Worm (Caenorhabditis elegans) whole organism, L1 larva: Measurements from ENCODE around the gene tbg-1.

Source experiments
- C04F5.9 ChIP-seq: sonication (generic microtip); optimal IDR thresholded peaks from 2 replicates; lab custom pipeline; 2016; ENCODE audit warnings: missing genetic modification characterization, missing compliant biosample characterization
- C34B4.2 ChIP-seq: sonication (generic microtip); optimal IDR thresholded peaks from 2 replicates; lab custom pipeline; 2017; ENCODE audit warnings: mild to moderate bottlenecking, missing genetic modification characterization, missing compliant biosample characterization
- Y116A8C.19 ChIP-seq: sonication (generic microtip); optimal IDR thresholded peaks from 2 replicates; lab custom pipeline; 2016; ENCODE audit warnings: missing compliant biosample characterization, missing genetic modification characterization, borderline replicate concordance
- alr-1 ChIP-seq: fragments of 200-800 bp; sonication (Bioruptor generic); optimal IDR thresholded peaks from 2 replicates; lab custom pipeline; 2018; ENCODE audit warnings: borderline replicate concordance, mild to moderate bottlenecking, missing genetic modification characterization, missing compliant biosample characterization
- aly-2 ChIP-seq: fragments of 150-350 bp; optimal IDR thresholded peaks from 2 replicates; lab custom pipeline; 2014; ENCODE audit warnings: missing biosample characterization, missing genetic modification characterization
- ama-1 ChIP-seq: fragments of 150-350 bp; optimal IDR thresholded peaks from 2 replicates; lab custom pipeline; 2014
- ceh-8 ChIP-seq: fragments of 200-800 bp; sonication (Bioruptor generic); optimal IDR thresholded peaks from 2 replicates; lab custom pipeline; 2018; ENCODE audit warnings: mild to moderate bottlenecking, missing genetic modification characterization, moderate library complexity, missing compliant biosample characterization
- ceh-88 ChIP-seq: fragments of 200-800 bp; sonication (Bioruptor generic); IDR thresholded peaks from 2 replicates; pipeline ENCODE4 v1.3.6; 2022; ENCODE audit warnings: missing genetic modification characterization, missing compliant biosample characterization
- ceh-90 ChIP-seq: sonication (generic microtip); optimal IDR thresholded peaks from 2 replicates; lab custom pipeline; 2016; ENCODE audit warnings: missing genetic modification characterization, missing compliant biosample characterization
- ces-1 ChIP-seq: fragments of 150-350 bp; optimal IDR thresholded peaks from 2 replicates; lab custom pipeline; 2014; ENCODE audit warnings: missing biosample characterization, missing genetic modification reagents, missing genetic modification characterization
- dsc-1 ChIP-seq: sonication (generic microtip); optimal IDR thresholded peaks from 2 replicates; lab custom pipeline; 2016; ENCODE audit warnings: mild to moderate bottlenecking, missing genetic modification characterization, missing compliant biosample characterization
- efl-1 ChIP-seq, 4 experiments: fragments of 150-350 bp; optimal IDR thresholded peaks in 3 of 4; peaks in 1 of 4; 1 replicate in 1 of 4; 2 replicates in 3 of 4; lab custom pipeline; 2014; ENCODE audit warnings: missing biosample characterization in 2 of 4, missing genetic modification characterization in 2 of 4, missing genetic modification reagents in 2 of 4
- efl-3 ChIP-seq: fragments of 200-800 bp; sonication (Bioruptor generic); optimal IDR thresholded peaks from 2 replicates; lab custom pipeline; 2018; ENCODE audit warnings: mild to moderate bottlenecking, missing genetic modification characterization, missing compliant biosample characterization
- egl-13 ChIP-seq: sonication (generic microtip); optimal IDR thresholded peaks from 2 replicates; lab custom pipeline; 2016; ENCODE audit warnings: missing genotype, missing genetic modification reagents, missing genetic modification characterization, missing compliant biosample characterization
- egl-27 ChIP-seq, 2 experiments: fragments of 150-350 bp in 1 of 2; sonication (generic microtip); optimal IDR thresholded peaks; 3 replicates each; lab custom pipeline; 2017 to 2018; ENCODE audit warnings: missing biosample characterization in 2 of 2, missing genetic modification characterization in 2 of 2, missing genetic modification reagents in 2 of 2
- elt-2 ChIP-seq: sonication (generic microtip); optimal IDR thresholded peaks from 2 replicates; lab custom pipeline; 2016; ENCODE audit warnings: missing genetic modification characterization, mild to moderate bottlenecking, inconsistent platforms, missing compliant biosample characterization, missing genetic modification reagents
- elt-3 ChIP-seq, 6 experiments: fragments of 150-350 bp in 1 of 6; sonication (generic microtip); optimal IDR thresholded peaks; 2 replicates each; lab custom pipeline; 2017 to 2018; ENCODE audit warnings: missing biosample characterization in 6 of 6, missing genetic modification characterization in 6 of 6, inconsistent platforms in 1 of 6
- ets-5 ChIP-seq: fragments of 200-800 bp; sonication (Bioruptor generic); IDR thresholded peaks from 2 replicates; pipeline ENCODE4 v1.3.6; 2022; ENCODE audit warnings: missing genetic modification characterization, missing compliant biosample characterization
- fkh-8 ChIP-seq: sonication (generic microtip); optimal IDR thresholded peaks from 2 replicates; lab custom pipeline; 2016; ENCODE audit warnings: mild to moderate bottlenecking, missing genetic modification characterization, missing compliant biosample characterization
- fos-1 ChIP-seq: fragments of 150-350 bp; optimal IDR thresholded peaks from 2 replicates; lab custom pipeline; 2014; ENCODE audit warnings: missing biosample characterization, missing genetic modification characterization
- grh-1 ChIP-seq: fragments of 200-800 bp; sonication (Bioruptor generic); IDR thresholded peaks from 2 replicates; pipeline ENCODE4 v1.3.6; 2022; ENCODE audit warnings: missing genetic modification reagents, missing genetic modification characterization, missing compliant biosample characterization
- hlh-4 ChIP-seq: sonication (generic microtip); optimal IDR thresholded peaks from 2 replicates; lab custom pipeline; 2016; ENCODE audit warnings: mild to moderate bottlenecking, missing genetic modification characterization, missing compliant biosample characterization
- jun-1 ChIP-seq: fragments of 150-350 bp; optimal IDR thresholded peaks from 2 replicates; lab custom pipeline; 2014; ENCODE audit warnings: missing biosample characterization, missing genetic modification reagents, missing genetic modification characterization
- lin-13 ChIP-seq: fragments of 150-350 bp; optimal IDR thresholded peaks from 2 replicates; lab custom pipeline; 2014; ENCODE audit warnings: missing biosample characterization, missing genetic modification reagents, missing genetic modification characterization
- lin-14 ChIP-seq: fragments of 200-800 bp; sonication (Bioruptor generic); optimal IDR thresholded peaks from 2 replicates; lab custom pipeline; 2018; ENCODE audit warnings: mild to moderate bottlenecking, missing genetic modification characterization, moderate library complexity, missing compliant biosample characterization
- lin-15B ChIP-seq: fragments of 150-350 bp; sonication (generic microtip); optimal IDR thresholded peaks from 3 replicates; lab custom pipeline; 2014; ENCODE audit warnings: missing biosample characterization, missing genetic modification characterization
- lin-39 ChIP-seq: fragments of 150-350 bp; optimal IDR thresholded peaks from 2 replicates; lab custom pipeline; 2014; ENCODE audit warnings: missing biosample characterization, missing genetic modification reagents, missing genetic modification characterization
- lsy-2 ChIP-seq, 2 experiments: fragments of 150-350 bp; optimal IDR thresholded peaks; 2 replicates each; lab custom pipeline; 2014; ENCODE audit warnings: missing biosample characterization in 2 of 2, missing genetic modification characterization in 2 of 2
- mab-9 ChIP-seq: fragments of 200-800 bp; sonication (Bioruptor generic); IDR thresholded peaks from 2 replicates; pipeline ENCODE4 v1.3.6; 2022; ENCODE audit warnings: missing genetic modification reagents, missing genetic modification characterization, missing compliant biosample characterization
- mdl-1 ChIP-seq, 2 experiments: fragments of 150-350 bp; optimal IDR thresholded peaks; 2 replicates each; lab custom pipeline; 2014 to 2017; ENCODE audit warnings: missing biosample characterization in 2 of 2, missing genetic modification characterization in 2 of 2, inconsistent platforms in 1 of 2
- mef-2 ChIP-seq: fragments of 150-350 bp; optimal IDR thresholded peaks from 2 replicates; lab custom pipeline; 2014; ENCODE audit warnings: missing biosample characterization, missing genetic modification characterization
- mep-1 ChIP-seq: fragments of 150-350 bp; optimal IDR thresholded peaks from 2 replicates; lab custom pipeline; 2014; ENCODE audit warnings: missing biosample characterization, missing genetic modification characterization
- nhr-11 ChIP-seq: fragments of 150-350 bp; optimal IDR thresholded peaks from 2 replicates; lab custom pipeline; 2014; ENCODE audit warnings: missing biosample characterization, missing genetic modification characterization
- nhr-12 ChIP-seq: sonication (generic microtip); optimal IDR thresholded peaks from 2 replicates; lab custom pipeline; 2017; ENCODE audit warnings: missing biosample characterization, missing genetic modification characterization
- nhr-237 ChIP-seq: fragments of 150-350 bp; optimal IDR thresholded peaks from 2 replicates; lab custom pipeline; 2014; ENCODE audit warnings: missing biosample characterization, missing genetic modification characterization
- nhr-77 ChIP-seq: fragments of 150-350 bp; optimal IDR thresholded peaks from 2 replicates; lab custom pipeline; 2014; ENCODE audit warnings: missing biosample characterization, missing genetic modification characterization
- nhr-84 ChIP-seq: sonication (generic microtip); optimal IDR thresholded peaks from 2 replicates; lab custom pipeline; 2017; ENCODE audit warnings: missing biosample characterization, missing genetic modification characterization
- nhr-85 ChIP-seq: sonication (generic microtip); peaks from one replicate; lab custom pipeline; 2016; ENCODE audit warnings: missing genetic modification characterization, inconsistent platforms, missing compliant biosample characterization
- nhr-90 ChIP-seq: sonication (generic microtip); optimal IDR thresholded peaks from 2 replicates; lab custom pipeline; 2016; ENCODE audit warnings: mild to moderate bottlenecking, missing genetic modification characterization, missing compliant biosample characterization; ENCODE audit not compliant: poor library complexity
- pag-3 ChIP-seq: sonication (generic microtip); optimal IDR thresholded peaks from 2 replicates; lab custom pipeline; 2017; ENCODE audit warnings: missing genetic modification characterization, mild to moderate bottlenecking, missing compliant biosample characterization, antibody characterized with exemption, borderline replicate concordance; ENCODE audit not compliant: insufficient read depth
- pax-3 ChIP-seq: fragments of 200-800 bp; sonication (Bioruptor generic); optimal IDR thresholded peaks from 2 replicates; lab custom pipeline; 2018; ENCODE audit warnings: mild to moderate bottlenecking, missing genetic modification characterization, moderate library complexity, missing compliant biosample characterization
- pqm-1 ChIP-seq: sonication (generic microtip); optimal IDR thresholded peaks from 3 replicates; lab custom pipeline; 2017; ENCODE audit warnings: missing biosample characterization, missing genetic modification characterization
- rnt-1 ChIP-seq: sonication (generic microtip); optimal IDR thresholded peaks from 2 replicates; lab custom pipeline; 2016; ENCODE audit warnings: mild to moderate bottlenecking, missing genetic modification characterization, moderate library complexity, missing compliant biosample characterization
- sox-4 ChIP-seq: sonication (generic microtip); optimal IDR thresholded peaks from 2 replicates; lab custom pipeline; 2016; ENCODE audit warnings: missing genetic modification characterization, missing compliant biosample characterization
- sptf-1 ChIP-seq: fragments of 150-350 bp; optimal IDR thresholded peaks from 2 replicates; lab custom pipeline; 2014; ENCODE audit warnings: missing biosample characterization, missing genetic modification characterization
- swsn-7 ChIP-seq: sonication (generic microtip); optimal IDR thresholded peaks from 2 replicates; lab custom pipeline; 2016; ENCODE audit warnings: missing genetic modification characterization, missing compliant biosample characterization
- unc-130 ChIP-seq: fragments of 150-350 bp; optimal IDR thresholded peaks from 2 replicates; lab custom pipeline; 2017; ENCODE audit warnings: missing biosample characterization, missing genetic modification characterization, inconsistent platforms
- unc-30 ChIP-seq: sonication (generic microtip); optimal IDR thresholded peaks from 2 replicates; lab custom pipeline; 2017; ENCODE audit warnings: missing biosample characterization, missing genetic modification characterization
- unc-98 ChIP-seq: fragments of 200-800 bp; sonication (Bioruptor generic); IDR thresholded peaks from 2 replicates; pipeline ENCODE4 v1.3.6; 2022; ENCODE audit warnings: missing genetic modification characterization, missing compliant biosample characterization
- vab-15 ChIP-seq: sonication (generic microtip); optimal IDR thresholded peaks from 2 replicates; lab custom pipeline; 2017; ENCODE audit warnings: missing genotype, mild to moderate bottlenecking, missing genetic modification characterization, missing compliant biosample characterization
- zag-1 ChIP-seq: fragments of 150-350 bp; optimal IDR thresholded peaks from 2 replicates; lab custom pipeline; 2014; ENCODE audit warnings: missing biosample characterization, missing genetic modification characterization
- zip-4 ChIP-seq: fragments of 200-800 bp; sonication (Bioruptor generic); optimal IDR thresholded peaks from 2 replicates; lab custom pipeline; 2018; ENCODE audit warnings: mild to moderate bottlenecking, missing genetic modification characterization, moderate library complexity, missing compliant biosample characterization
- ztf-11 ChIP-seq, 2 experiments: sonication (generic microtip); optimal IDR thresholded peaks; 2 replicates each; lab custom pipeline; 2016 to 2017; ENCODE audit warnings: missing genetic modification characterization in 2 of 2, missing biosample characterization in 1 of 2, missing compliant biosample characterization in 1 of 2

tbg-1 gene

ce11 chrIII:9629855-9630254, 901 bp upstream of the tbg-1 start, which contains the start of gene rpac-19 (continued):
- TF ChIP-seq sptf-1 (no peak), unc-130 (tag; lab: Kevin White, UChicago) (peak; percentile 70), pqm-1 (tag; lab: Kevin White, UChicago) (no peak), efl-3 (GFP tag; lab: Kevin White, UChicago) (no peak), fkh-8 (peak; percentile 2), lin-14 (GFP tag; lab: Kevin White, UChicago) (peak; percentile 41), ceh-8 (no peak), C34B4.2 (tag; lab: Kevin White, UChicago) (no peak), ceh-88 (GFP tag; lab: Robert Waterston, UW) (no peak), ets-5 (GFP tag; lab: Robert Waterston, UW) (no peak), egl-27 (tag; optimal IDR thresholded peaks at IDR 0.05; lab: Kevin White, UChicago) (no peak), nhr-237 (tag; lab: Kevin White, UChicago) (no peak), mep-1 (tag; lab: Kevin White, UChicago) (peak; percentile 70), hlh-4 (no peak), ztf-11 (tag; optimal IDR thresholded peaks at IDR 0.05; lab: Kevin White, UChicago) (peak in 1 of 2 experiments; percentile 45), nhr-85 (tag; lab: Kevin White, UChicago) (no peak), unc-98 (GFP tag; lab: Robert Waterston, UW) (no peak), lin-39 (tag; lab: Kevin White, UChicago) (peak; percentile 4), lsy-2 (tag; optimal IDR thresholded peaks at IDR 0.05; lab: Kevin White, UChicago) (peak; percentile 62 to 66), vab-15 (no peak), nhr-11 (tag; lab: Kevin White, UChicago) (no peak), swsn-7 (peak; percentile 67), egl-13 (tag; lab: Kevin White, UChicago) (peak; percentile 27), ces-1 (GFP tag; lab: Kevin White, UChicago) (no peak), pag-3 (tag; lab: Kevin White, UChicago) (no peak), sox-4 (no peak), elt-2 (tag; lab: Kevin White, UChicago) (peak; percentile 22), nhr-90 (tag; lab: Kevin White, UChicago) (peak; percentile 81), rnt-1 (tag; lab: Kevin White, UChicago) (peak; percentile 68), mef-2 (tag; lab: Kevin White, UChicago) (no peak), ama-1 (lab: Kevin White, UChicago) (peak; percentile 87), pax-3 (tag; lab: Kevin White, UChicago) (peak; percentile 30), nhr-77 (tag; lab: Kevin White, UChicago) (no peak), elt-3 (tag; optimal IDR thresholded peaks at IDR 0.05; lab: Kevin White, UChicago) (no peak), lin-13 (GFP tag; lab: Kevin White, UChicago) (peak; percentile 56), C04F5.9 (no peak), nhr-12 (tag; lab: Kevin White, UChicago) (no peak), mdl-1 (tag; optimal IDR thresholded peaks at IDR 0.05; lab: Kevin White, UChicago) (peak in 1 of 2 experiments; percentile 14), nhr-84 (no peak), unc-30 (tag; lab: Kevin White, UChicago) (no peak), ceh-90 (tag; lab: Kevin White, UChicago) (peak; percentile 26), zip-4 (peak; percentile 31), aly-2 (tag; lab: Kevin White, UChicago) (peak; percentile 24), zag-1 (tag; lab: Kevin White, UChicago) (no peak), fos-1 (no peak), Y116A8C.19 (tag; lab: Kevin White, UChicago) (no peak), efl-1 (optimal IDR thresholded peaks at IDR 0.05; lab: Kevin White, UChicago) (peak; percentile 48 to 70), efl-1 (GFP tag; optimal IDR thresholded peaks at IDR 0.05 in 1 of 2; lab: Kevin White, UChicago) (peak; percentile 63 to 98), alr-1 (tag; lab: Kevin White, UChicago) (no peak), lin-15B (tag; lab: Kevin White, UChicago) (no peak), jun-1 (tag; lab: Kevin White, UChicago) (no peak), grh-1 (GFP tag; lab: Robert Waterston, UW) (no peak), dsc-1 (peak; percentile 63), mab-9 (no peak)
